ENCODE assay signal across 2 worm cellular contexts in genomic region chrIV:6279392-6279791, ce11.
TF ChIP-seq lines count a peak whose summit lies in the region.

TSS of gene sams-5 (minus strand) at chrIV:6279522.

TF ChIP-seq in whole organism, L3 larva, 47 proteins besides CTCF, POLR2A, EP300 and RAD21:
- no peak for TF ChIP-seq snpc-4 (tag; optimal IDR thresholded peaks at IDR 0.05; lab: Kevin White, UChicago)
- peak; percentile 72 for TF ChIP-seq pha-4 (tag; optimal IDR thresholded peaks at IDR 0.05; lab: Kevin White, UChicago)

TF ChIP-seq in whole organism, late embryonic, 69 proteins besides CTCF, POLR2A, EP300 and RAD21:
- TF ChIP-seq tbx-7 (tag; optimal IDR thresholded peaks at IDR 0.05; lab: Kevin White, UChicago) (no peak), pha-4 (tag; optimal IDR thresholded peaks at IDR 0.05; lab: Kevin White, UChicago) (no peak), elt-2 (tag; optimal IDR thresholded peaks at IDR 0.05; lab: Kevin White, UChicago) (peak; percentile 58)

Comparison
In these comparisons a context has a peak if more than half of its experiments do, and no peak if none do; other contexts are left out.
1. Of the 9 proteins assayed by ChIP-seq in both whole organism, late embryonic and whole organism, L3 larva: peak only in whole organism, late embryonic: elt-2; only in whole organism, L3 larva: pha-4; in both: none; in neither: 7.